Worm (Caenorhabditis elegans) whole organism, L1 larva: ENCODE data around the gene R10D12.6.

Experiments
- lin-15B ChIP-seq: fragments of 150-350 bp; sonication (generic microtip); optimal IDR thresholded peaks from 3 replicates; lab custom pipeline; 2014; ENCODE audit warnings: missing biosample characterization, missing genetic modification characterization
- mdl-1 ChIP-seq, 2 experiments: fragments of 150-350 bp; optimal IDR thresholded peaks; 2 replicates each; lab custom pipeline; 2014 to 2017; ENCODE audit warnings: missing biosample characterization in 2 of 2, missing genetic modification characterization in 2 of 2, inconsistent platforms in 1 of 2
- nhr-237 ChIP-seq: fragments of 150-350 bp; optimal IDR thresholded peaks from 2 replicates; lab custom pipeline; 2014; ENCODE audit warnings: missing biosample characterization, missing genetic modification characterization
- nhr-90 ChIP-seq: sonication (generic microtip); optimal IDR thresholded peaks from 2 replicates; lab custom pipeline; 2016; ENCODE audit warnings: mild to moderate bottlenecking, missing genetic modification characterization, missing compliant biosample characterization; ENCODE audit not compliant: poor library complexity
- unc-130 ChIP-seq: fragments of 150-350 bp; optimal IDR thresholded peaks from 2 replicates; lab custom pipeline; 2017; ENCODE audit warnings: missing biosample characterization, missing genetic modification characterization, inconsistent platforms
- unc-62 ChIP-seq: fragments of 150-350 bp; optimal IDR thresholded peaks from 2 replicates; lab custom pipeline; 2014; ENCODE audit warnings: missing biosample characterization, missing genetic modification reagents, missing genetic modification characterization
- ztf-11 ChIP-seq, 2 experiments: sonication (generic microtip); optimal IDR thresholded peaks; 2 replicates each; lab custom pipeline; 2016 to 2017; ENCODE audit warnings: missing genetic modification characterization in 2 of 2, missing biosample characterization in 1 of 2, missing compliant biosample characterization in 1 of 2

DNA sequence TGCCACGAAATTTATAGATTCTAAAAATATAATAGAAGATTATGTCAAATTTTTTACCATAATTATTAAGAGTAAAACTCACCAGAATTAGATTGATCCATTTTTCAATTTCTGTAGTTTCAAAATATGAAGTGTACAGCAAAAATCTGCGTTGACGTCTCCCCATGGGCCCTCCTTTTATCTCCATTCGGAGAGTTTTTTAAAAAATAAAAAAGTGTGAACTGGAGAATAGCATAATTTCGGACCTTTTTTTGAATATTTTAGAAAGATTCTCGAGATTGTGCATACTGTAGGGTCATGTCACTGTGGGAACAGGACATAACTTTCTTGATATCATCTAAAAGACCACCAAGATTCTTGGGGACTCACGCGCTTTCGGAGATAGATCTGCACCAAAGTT lies 7.0 kb upstream of the R10D12.6 start, which contains the start of gene dpr-1:
- TF ChIP-seq mdl-1 (tag; optimal IDR thresholded peaks at IDR 0.05; lab: Kevin White, UChicago) (no peak), ztf-11 (tag; optimal IDR thresholded peaks at IDR 0.05; lab: Kevin White, UChicago) (no peak), nhr-237 (tag; lab: Kevin White, UChicago) (no peak), lin-15B (tag; lab: Kevin White, UChicago) (no peak), nhr-90 (tag; lab: Kevin White, UChicago) (no peak), unc-62 (no peak), unc-130 (tag; lab: Kevin White, UChicago) (no peak)
